Worm (Caenorhabditis elegans): ENCODE results near the gene lge-1.
A peak's percentile ranks its signal among the peaks of the same experiment; 100 is the strongest.

Gene lge-1

DNA sequence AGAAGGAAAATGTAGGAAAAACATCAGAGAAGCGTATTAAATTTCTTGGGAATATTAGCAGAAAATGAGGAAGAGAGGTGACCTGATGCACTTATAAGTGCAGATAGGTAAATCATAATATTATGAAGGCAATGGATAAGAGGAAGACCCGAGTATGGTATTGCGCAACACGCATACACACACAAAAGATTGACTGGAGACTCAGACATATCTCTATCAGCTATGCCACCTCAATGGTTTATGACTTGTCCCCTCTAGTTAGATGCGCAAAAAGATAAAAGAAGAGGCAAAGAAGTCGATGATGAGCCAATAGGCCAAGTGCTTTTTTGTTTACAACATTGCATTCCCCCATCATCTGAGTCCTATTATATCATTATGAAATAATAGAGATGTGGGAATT is 34.3 kb upstream of the lge-1 start:
- peak; percentile 91 for TF ChIP-seq elt-1 (tag; optimal IDR thresholded peaks at IDR 0.05; ENCODE audit: borderline replicate concordance, insufficient read depth)
- no peak for TF ChIP-seq elt-3 (tag; optimal IDR thresholded peaks at IDR 0.05)
- no peak for TF ChIP-seq snpc-4 (tag; optimal IDR thresholded peaks at IDR 0.05)
- no peak for TF ChIP-seq nhr-237 (tag; optimal IDR thresholded peaks at IDR 0.05)
- TF ChIP-seq ceh-39 (tag; optimal IDR thresholded peaks at IDR 0.05), result no peak
- no peak for TF ChIP-seq ceh-83 (GFP tag; optimal IDR thresholded peaks at IDR 0.05)
- TF ChIP-seq nhr-2 (tag; optimal IDR thresholded peaks at IDR 0.05), result peak; percentile 86
- TF ChIP-seq ham-2 (GFP tag; optimal IDR thresholded peaks at IDR 0.05), result peak; percentile 32
- peak; percentile 88 for TF ChIP-seq zip-8 (tag; optimal IDR thresholded peaks at IDR 0.05)
- peak; percentile 66 for TF ChIP-seq unc-62 (GFP tag; optimal IDR thresholded peaks at IDR 0.05)

DNA sequence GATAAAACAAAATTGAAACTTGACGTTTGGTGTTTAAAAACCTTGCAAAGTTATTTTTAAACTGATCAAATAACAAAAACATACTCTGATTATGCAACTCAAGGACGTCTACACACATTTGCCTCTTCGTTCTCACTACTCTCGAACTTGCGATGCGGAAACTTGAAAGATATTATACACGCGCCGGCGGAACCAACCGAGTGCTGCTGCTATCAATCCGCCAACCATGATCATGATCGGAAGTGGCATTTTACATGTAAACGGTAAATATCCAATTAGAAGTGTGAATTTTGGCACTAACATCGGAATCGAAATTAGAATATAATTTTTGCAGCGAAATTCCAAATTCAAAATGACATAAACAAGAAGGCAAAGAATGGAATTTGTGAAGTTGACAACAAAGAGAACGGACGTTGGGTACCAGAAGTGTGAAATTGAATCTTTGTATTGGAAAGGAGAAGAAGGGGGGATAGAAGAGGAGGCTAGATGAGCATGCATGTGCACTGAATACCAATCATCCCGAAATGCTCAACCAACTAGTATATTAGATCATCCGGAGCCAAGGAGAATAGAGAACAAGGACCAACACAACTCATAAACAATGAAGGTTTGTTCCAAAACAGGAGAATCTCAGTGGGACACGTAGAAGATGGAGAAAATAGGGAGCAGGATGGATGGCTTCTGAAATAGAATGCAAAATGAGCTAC is 32.9 kb upstream of the lge-1 start:
- TF ChIP-seq M03D4.4 (tag; optimal IDR thresholded peaks at IDR 0.05), result no peak
- TF ChIP-seq lsy-2 (tag; optimal IDR thresholded peaks at IDR 0.05), result no peak
- TF ChIP-seq ces-1 (GFP tag; optimal IDR thresholded peaks at IDR 0.05), result peak; percentile 79
- TF ChIP-seq nhr-2 (tag; optimal IDR thresholded peaks at IDR 0.05), result no peak
- TF ChIP-seq flh-1 (GFP tag; optimal IDR thresholded peaks at IDR 0.05), result no peak

DNA sequence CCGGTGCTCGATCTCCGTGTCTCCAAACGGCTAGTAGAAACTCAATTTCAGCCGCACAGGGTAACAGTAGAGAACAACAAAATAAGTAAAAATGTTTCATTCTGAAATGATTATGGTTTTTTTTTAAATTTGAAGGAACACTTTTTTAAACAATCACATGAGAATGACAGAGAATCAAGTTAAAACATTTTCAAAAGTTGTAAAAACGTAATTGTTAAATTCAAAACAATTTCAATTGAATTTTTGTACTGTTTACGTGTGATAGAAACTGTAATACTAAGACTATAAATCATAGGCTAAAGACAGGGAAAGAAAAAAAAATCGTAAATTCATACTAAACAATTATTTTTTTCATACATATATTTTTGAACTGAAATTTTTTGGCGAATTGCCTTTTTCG is 25.1 kb upstream of the lge-1 start, which contains the start of gene pho-7:
TSS of gene pho-7 (minus strand) at position 101 of the 400 bp plus-strand sequence.
- TF ChIP-seq M03D4.4 (tag; optimal IDR thresholded peaks at IDR 0.05), result no peak
- TF ChIP-seq nhr-2 (tag; optimal IDR thresholded peaks at IDR 0.05), result no peak
- no peak for TF ChIP-seq bed-3 (GFP tag; optimal IDR thresholded peaks at IDR 0.05)
- TF ChIP-seq nhr-76 (tag; optimal IDR thresholded peaks at IDR 0.05), result no peak
- TF ChIP-seq sem-2 (GFP tag; optimal IDR thresholded peaks at IDR 0.05), result no peak
- no peak for TF ChIP-seq ceh-83 (GFP tag; optimal IDR thresholded peaks at IDR 0.05)
- TF ChIP-seq mls-2 (tag; optimal IDR thresholded peaks at IDR 0.05), result no peak
- no peak for TF ChIP-seq zip-8 (tag; optimal IDR thresholded peaks at IDR 0.05)
- TF ChIP-seq lin-13 (tag; optimal IDR thresholded peaks at IDR 0.05), result no peak
- TF ChIP-seq lsy-2 (tag; optimal IDR thresholded peaks at IDR 0.05), result no peak
- no peak for TF ChIP-seq tbx-8 (GFP tag; optimal IDR thresholded peaks at IDR 0.05)
- no peak for TF ChIP-seq cnd-1 (tag; optimal IDR thresholded peaks at IDR 0.05)
- TF ChIP-seq unc-39 (tag; optimal IDR thresholded peaks at IDR 0.05), result no peak
- TF ChIP-seq flh-1 (GFP tag; optimal IDR thresholded peaks at IDR 0.05), result no peak
- TF ChIP-seq mab-5 (tag; optimal IDR thresholded peaks at IDR 0.05), result no peak
- no peak for TF ChIP-seq blmp-1 (tag; optimal IDR thresholded peaks at IDR 0.05)
- no peak for TF ChIP-seq lin-32 (GFP tag; optimal IDR thresholded peaks at IDR 0.05)
- no peak for TF ChIP-seq ces-1 (GFP tag; optimal IDR thresholded peaks at IDR 0.05)
- TF ChIP-seq unc-62 (GFP tag; optimal IDR thresholded peaks at IDR 0.05), result no peak
- TF ChIP-seq sptf-1 (tag; optimal IDR thresholded peaks at IDR 0.05), result no peak

DNA sequence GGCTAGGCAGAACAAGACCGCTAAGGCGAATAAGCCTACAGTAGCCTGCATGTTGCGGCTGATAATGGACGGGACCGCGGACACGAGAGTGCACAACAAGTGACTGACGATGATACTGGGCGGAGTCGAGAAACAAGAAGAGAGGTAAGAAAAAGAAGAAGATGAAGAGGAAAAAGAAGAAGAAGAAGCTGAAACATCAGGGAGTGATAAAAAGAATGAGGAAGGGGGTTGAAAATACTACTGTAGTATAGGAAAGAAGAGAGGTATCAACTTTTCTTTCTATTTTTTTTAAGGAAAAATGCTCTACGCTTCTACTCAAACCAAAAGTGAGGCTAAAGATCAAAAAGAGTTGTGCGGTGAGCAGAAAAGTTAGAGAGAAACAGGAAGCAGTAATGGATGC is 17.5 kb upstream of the lge-1 start, which contains the start of gene T21B6.3:
TSS of gene T21B6.3 (minus strand) at position 101 of the 400 bp plus-strand sequence.
- no peak for TF ChIP-seq ham-2 (GFP tag; optimal IDR thresholded peaks at IDR 0.05)
- no peak for TF ChIP-seq sem-2 (GFP tag; optimal IDR thresholded peaks at IDR 0.05)
- TF ChIP-seq mep-1 (tag; optimal IDR thresholded peaks at IDR 0.05), result no peak
- no peak for TF ChIP-seq flh-1 (GFP tag; optimal IDR thresholded peaks at IDR 0.05)

DNA sequence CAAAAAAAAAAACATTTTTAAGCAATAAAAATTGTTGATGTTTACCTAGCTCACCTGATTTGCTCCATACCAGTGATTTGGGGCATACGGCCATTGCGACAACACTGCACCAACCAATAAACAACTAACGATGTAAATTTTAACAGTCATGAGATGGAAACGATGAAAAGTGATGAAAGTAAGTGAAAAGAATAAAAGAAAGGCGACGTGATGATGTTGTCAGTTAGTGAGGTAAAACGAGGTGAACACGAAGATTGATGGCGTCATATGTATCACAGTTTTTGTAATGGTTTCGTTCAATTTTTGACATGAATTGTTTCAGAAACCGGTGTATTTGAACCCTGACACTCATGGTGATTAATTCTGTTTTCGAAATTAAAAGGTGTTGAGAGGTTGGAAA is 15.2 kb upstream of the lge-1 start, which contains the start of gene K09C8.7:
TSS of gene K09C8.7 (minus strand) at position 226 of the 400 bp plus-strand sequence.
- TF ChIP-seq unc-62 (GFP tag; optimal IDR thresholded peaks at IDR 0.05) (no peak), elt-3 (tag; optimal IDR thresholded peaks at IDR 0.05) (no peak), mep-1 (tag; optimal IDR thresholded peaks at IDR 0.05) (no peak), nhr-76 (tag; optimal IDR thresholded peaks at IDR 0.05) (no peak), ztf-11 (tag; optimal IDR thresholded peaks at IDR 0.05) (no peak), flh-1 (GFP tag; optimal IDR thresholded peaks at IDR 0.05) (no peak), sptf-1 (tag; optimal IDR thresholded peaks at IDR 0.05) (no peak), bed-3 (GFP tag; optimal IDR thresholded peaks at IDR 0.05) (no peak)

- no peak for TF ChIP-seq mls-2 (tag; optimal IDR thresholded peaks at IDR 0.05)
- TF ChIP-seq tbx-8 (GFP tag; optimal IDR thresholded peaks at IDR 0.05), result no peak
- TF ChIP-seq unc-120 (tag; optimal IDR thresholded peaks at IDR 0.05; ENCODE audit: poor library complexity, severe bottlenecking), result no peak
- no peak for TF ChIP-seq nhr-76 (tag; optimal IDR thresholded peaks at IDR 0.05)
- no peak for TF ChIP-seq hlh-1 (tag; optimal IDR thresholded peaks at IDR 0.05)
- no peak for TF ChIP-seq mab-5 (tag; optimal IDR thresholded peaks at IDR 0.05)
Measured at ce11 chrX:10951922-10952321, 14.4 kb upstream of the lge-1 start.
